Fruit fly (Drosophila melanogaster): ENCODE results near the gene Efa6.

Gene Efa6

dm6 chr3R:22595293-22595868 is 7.8 kb downstream of the Efa6 start (continued):
- TF ChIP-seq stwl (tag; optimal IDR thresholded peaks at IDR 0.05) (no peak), dan (GFP tag; IDR thresholded peaks at IDR 0.05) (no peak), CG8765 (GFP tag; IDR thresholded peaks at IDR 0.05) (no peak), CG10565 (GFP tag; optimal IDR thresholded peaks at IDR 0.05) (no peak), CG3838 (GFP tag; optimal IDR thresholded peaks at IDR 0.05) (no peak), CG9876 (GFP tag; optimal IDR thresholded peaks at IDR 0.05) (no peak), CG18476 (GFP tag; optimal IDR thresholded peaks at IDR 0.05) (no peak), Awh (GFP tag; IDR thresholded peaks at IDR 0.05) (no peak), ewg (GFP tag; optimal IDR thresholded peaks at IDR 0.05) (no peak), CG4282 (GFP tag; optimal IDR thresholded peaks at IDR 0.05) (no peak), CG2889 (GFP tag; IDR thresholded peaks at IDR 0.05) (no peak), NfI (GFP tag; optimal IDR thresholded peaks at IDR 0.05) (no peak), B-H2 (GFP tag; optimal IDR thresholded peaks at IDR 0.05) (no peak), CG16863 (GFP tag; optimal IDR thresholded peaks at IDR 0.05) (no peak), CG3407 (GFP tag; optimal IDR thresholded peaks at IDR 0.05) (no peak), bcd (GFP tag; optimal IDR thresholded peaks at IDR 0.05) (no peak), slp2 (GFP tag; optimal IDR thresholded peaks at IDR 0.05) (no peak), psq (GFP tag; optimal IDR thresholded peaks at IDR 0.05) (no peak), CG18599 (GFP tag; optimal IDR thresholded peaks at IDR 0.05) (peak; percentile 30), HmgZ (tag; optimal IDR thresholded peaks at IDR 0.05) (peak; percentile 30), CG7357 (GFP tag; IDR thresholded peaks at IDR 0.05) (no peak), CG7928 (GFP tag; optimal IDR thresholded peaks at IDR 0.05) (no peak), dmrt11E (tag; optimal IDR thresholded peaks at IDR 0.05) (no peak), hb (GFP tag; IDR thresholded peaks at IDR 0.05; ENCODE audit: partially characterized antibody) (no peak), lola (GFP tag; optimal IDR thresholded peaks at IDR 0.05) (no peak), Hmr (GFP tag; optimal IDR thresholded peaks at IDR 0.05) (no peak), CG6689 (GFP tag; IDR thresholded peaks at IDR 0.05) (no peak), Hr39 (optimal IDR thresholded peaks at IDR 0.05) (no peak), CG6254 (GFP tag; optimal IDR thresholded peaks at IDR 0.05) (no peak), CG10543 (GFP tag; optimal IDR thresholded peaks at IDR 0.05) (peak; percentile 17), CG2120 (GFP tag; optimal IDR thresholded peaks at IDR 0.05) (no peak), exex (tag; optimal IDR thresholded peaks at IDR 0.05) (peak; percentile 95), CG12299 (tag; optimal IDR thresholded peaks at IDR 0.05) (no peak), CG9609 (GFP tag; optimal IDR thresholded peaks at IDR 0.05) (no peak), cwo (GFP tag; optimal IDR thresholded peaks at IDR 0.05) (peak; percentile 13), D19B (GFP tag; optimal IDR thresholded peaks at IDR 0.05) (no peak), D19A (tag; optimal IDR thresholded peaks at IDR 0.05) (no peak), Hr78 (GFP tag; optimal IDR thresholded peaks at IDR 0.05) (no peak), pros (GFP tag; optimal IDR thresholded peaks at IDR 0.05) (no peak), CG17912 (GFP tag; optimal IDR thresholded peaks at IDR 0.05) (no peak), CG3065 (GFP tag; optimal IDR thresholded peaks at IDR 0.05) (no peak), vfl (GFP tag; optimal IDR thresholded peaks at IDR 0.05) (no peak), sr (GFP tag; IDR thresholded peaks at IDR 0.05) (no peak), CG8290 (GFP tag; optimal IDR thresholded peaks at IDR 0.05) (no peak), CG8290 (tag; optimal IDR thresholded peaks at IDR 0.05) (peak in 1 of 2 experiments; percentile 5), vnd (GFP tag; IDR thresholded peaks at IDR 0.05; ENCODE audit: partially characterized antibody) (0 out of 3 replicates have a peak, but pooled peaks have one; percentile 29), bab2 (GFP tag; optimal IDR thresholded peaks at IDR 0.05) (no peak), tap (tag; optimal IDR thresholded peaks at IDR 0.05) (no peak), CG34422 (GFP tag; IDR thresholded peaks at IDR 0.05) (no peak), lilli (GFP tag; optimal IDR thresholded peaks at IDR 0.05) (no peak), sug (tag; optimal IDR thresholded peaks at IDR 0.05) (peak; percentile 88)
